Fruit fly (Drosophila melanogaster): ENCODE measurements around the gene CG4998.

The CG4998 gene

dm6 chr3L:16385880-16386584, 47.2 kb downstream of the CG4998 start, which contains the start of the genes Agpat3 and RAF2 (continued):
- peak; percentile 11; the same call in 1 of the 2 replicates for TF ChIP-seq Dref (GFP tag; IDR thresholded peaks at IDR 0.05)
- TF ChIP-seq dmrt11E (tag; optimal IDR thresholded peaks at IDR 0.05) = peak; percentile 39
- peak; percentile 54 for TF ChIP-seq CG13775 (GFP tag; optimal IDR thresholded peaks at IDR 0.05)
- TF ChIP-seq CG6689 (GFP tag; IDR thresholded peaks at IDR 0.05) = peak; percentile 64
- peak; percentile 54 for TF ChIP-seq ind (GFP tag; optimal IDR thresholded peaks at IDR 0.05)
- TF ChIP-seq HmgZ (tag; optimal IDR thresholded peaks at IDR 0.05) = no peak
- TF ChIP-seq vfl (GFP tag; optimal IDR thresholded peaks at IDR 0.05) = no peak
- TF ChIP-seq CG14710 (tag; optimal IDR thresholded peaks at IDR 0.05) = peak; percentile 76
- TF ChIP-seq CG1603 (tag; optimal IDR thresholded peaks at IDR 0.05) = peak; percentile 17
- TF ChIP-seq CG4424 (GFP tag; optimal IDR thresholded peaks at IDR 0.05) = peak; percentile 28
- peak; percentile 36 for TF ChIP-seq pita (GFP tag; optimal IDR thresholded peaks at IDR 0.05)
- peak; percentile 56; the same call in 1 of the 3 replicates for TF ChIP-seq dysf (GFP tag; IDR thresholded peaks at IDR 0.05)
- peak; percentile 24 for TF ChIP-seq stwl (tag; optimal IDR thresholded peaks at IDR 0.05)
- TF ChIP-seq CG8765 (GFP tag; IDR thresholded peaks at IDR 0.05) = 0 out of 2 replicates have a peak, but pooled peaks have one; percentile 25
- peak; percentile 42 for TF ChIP-seq al (GFP tag; IDR thresholded peaks at IDR 0.05)
- 0 out of 2 replicates have a peak, but pooled peaks have one; percentile 10 for TF ChIP-seq CG5953 (GFP tag; IDR thresholded peaks at IDR 0.05)
- no peak for TF ChIP-seq CG8089 (GFP tag; optimal IDR thresholded peaks at IDR 0.05)
- TF ChIP-seq Hr51 (GFP tag; optimal IDR thresholded peaks at IDR 0.05) = peak; percentile 5 to 49
- peak; percentile 4 for TF ChIP-seq ewg (GFP tag; optimal IDR thresholded peaks at IDR 0.05)
- no peak for TF ChIP-seq fru (optimal IDR thresholded peaks at IDR 0.05)
- peak; percentile 47 for TF ChIP-seq az2 (GFP tag; optimal IDR thresholded peaks at IDR 0.05)
- peak; percentile 59 for TF ChIP-seq CG2712 (tag; optimal IDR thresholded peaks at IDR 0.05)
- TF ChIP-seq chn (GFP tag; optimal IDR thresholded peaks at IDR 0.05) = no peak
- TF ChIP-seq CG8944 (GFP tag; optimal IDR thresholded peaks at IDR 0.05) = peak; percentile 6
- no peak for TF ChIP-seq tx (GFP tag; optimal IDR thresholded peaks at IDR 0.05)
- TF ChIP-seq Nf-YC (tag; optimal IDR thresholded peaks at IDR 0.05) = peak; percentile 13
- peak; percentile 46 for TF ChIP-seq CG17829 (tag; optimal IDR thresholded peaks at IDR 0.05)
- TF ChIP-seq Gug (GFP tag; IDR thresholded peaks at IDR 0.05) = peak; percentile 31; the same call in 1 of the 4 replicates
- TF ChIP-seq Jarid2 (GFP tag; optimal IDR thresholded peaks at IDR 0.05) = no peak
- peak; percentile 8 for TF ChIP-seq CG10979 (tag; optimal IDR thresholded peaks at IDR 0.05)
- TF ChIP-seq lola (GFP tag; optimal IDR thresholded peaks at IDR 0.05) = peak in 2 of 3 experiments; percentile 36 to 59
- peak; percentile 22 for TF ChIP-seq CG4820 (GFP tag; optimal IDR thresholded peaks at IDR 0.05)
- TF ChIP-seq Dp (GFP tag; optimal IDR thresholded peaks at IDR 0.05) = peak; percentile 9
- TF ChIP-seq emc (GFP tag; optimal IDR thresholded peaks at IDR 0.05) = no peak
- TF ChIP-seq CG4730 (GFP tag; IDR thresholded peaks at IDR 0.05) = peak; percentile 11; the same call in 1 of the 2 replicates
- no peak for TF ChIP-seq CG1647 (GFP tag; optimal IDR thresholded peaks at IDR 0.05)
- peak; percentile 57 for TF ChIP-seq CG7839 (tag; optimal IDR thresholded peaks at IDR 0.05)
- peak; percentile 34 for TF ChIP-seq CG15601 (tag; optimal IDR thresholded peaks at IDR 0.05)
- peak; percentile 27 for TF ChIP-seq sd (tag; optimal IDR thresholded peaks at IDR 0.05)
- no peak for TF ChIP-seq CG8478 (optimal IDR thresholded peaks at IDR 0.05)
- TF ChIP-seq BEAF-32 (GFP tag; optimal IDR thresholded peaks at IDR 0.05) = peak; percentile 37
- TF ChIP-seq CG8924 (tag; optimal IDR thresholded peaks at IDR 0.05) = peak; percentile 58
- no peak for TF ChIP-seq sens-2 (GFP tag; IDR thresholded peaks at IDR 0.05)
- peak; percentile 58 for TF ChIP-seq CG12659 (GFP tag; optimal IDR thresholded peaks at IDR 0.05)
- no peak for TF ChIP-seq seq (GFP tag; IDR thresholded peaks at IDR 0.05)
- TF ChIP-seq Sin3A (optimal IDR thresholded peaks at IDR 0.05) = peak; percentile 3
- TF ChIP-seq CG10959 (GFP tag; IDR thresholded peaks at IDR 0.05) = no peak
- TF ChIP-seq pum (GFP tag; optimal IDR thresholded peaks at IDR 0.05) = no peak
- TF ChIP-seq CG13424 (tag; optimal IDR thresholded peaks at IDR 0.05) = peak; percentile 49
- peak; percentile 53; the same call in 1 of the 3 replicates for TF ChIP-seq CG11695 (GFP tag; IDR thresholded peaks at IDR 0.05)
